Worm (Caenorhabditis elegans): ENCODE data around the gene srh-284.

The srh-284 gene

ce11 chrV:17746959-17747358 lies 20.4 kb upstream of the srh-284 start, which contains the start of gene twk-36:
TSS of gene twk-36 (minus strand) at chrV:17747059.
- no peak for TF ChIP-seq ztf-25 (GFP tag; IDR thresholded peaks at IDR 0.05)
- no peak for TF ChIP-seq ztf-28 (GFP tag; IDR thresholded peaks at IDR 0.05)
- no peak for TF ChIP-seq B0336.3 (GFP tag; IDR thresholded peaks at IDR 0.05)
- no peak for TF ChIP-seq Y95B8A.8 (GFP tag; IDR thresholded peaks at IDR 0.05)
- TF ChIP-seq nhr-179 (tag; optimal IDR thresholded peaks at IDR 0.05) = no peak
- TF ChIP-seq ztf-18 (tag; optimal IDR thresholded peaks at IDR 0.05) = no peak
- no peak for TF ChIP-seq him-1 (tag; optimal IDR thresholded peaks at IDR 0.05)
- TF ChIP-seq madf-10 (tag; optimal IDR thresholded peaks at IDR 0.05) = no peak
- no peak for TF ChIP-seq rcor-1 (GFP tag; IDR thresholded peaks at IDR 0.05)
- no peak for TF ChIP-seq tbx-9 (tag; optimal IDR thresholded peaks at IDR 0.05; ENCODE audit: borderline replicate concordance)
- no peak for TF ChIP-seq tbp1 (GFP tag; optimal IDR thresholded peaks at IDR 0.05)
- TF ChIP-seq pbrm-1 (GFP tag; IDR thresholded peaks at IDR 0.05) = no peak
- TF ChIP-seq dox-1 (GFP tag; IDR thresholded peaks at IDR 0.05) = no peak
- no peak for TF ChIP-seq nhr-27 (tag; optimal IDR thresholded peaks at IDR 0.05)
- no peak for TF ChIP-seq F22D6.2 (tag; optimal IDR thresholded peaks at IDR 0.05)
- no peak for TF ChIP-seq Y67H2A.10 (GFP tag; conservative IDR thresholded peaks at IDR 0.05)
- TF ChIP-seq F23B12.7 (tag; optimal IDR thresholded peaks at IDR 0.05; ENCODE audit: insufficient read depth) = no peak
- no peak for TF ChIP-seq cebp-2 (GFP tag; IDR thresholded peaks at IDR 0.05)

ce11 chrV:17749181-17749580 lies 18.2 kb upstream of the srh-284 start, which contains the start of gene R12G8.1:
TSS of gene R12G8.1 (minus strand) at chrV:17749243.
- TF ChIP-seq zfh-2 (GFP tag; conservative IDR thresholded peaks at IDR 0.05) = peak; percentile 76
- TF ChIP-seq die-1 (tag; optimal IDR thresholded peaks at IDR 0.05) = no peak
- TF ChIP-seq K11D2.4 (GFP tag; IDR thresholded peaks at IDR 0.05) = 0 out of 2 replicates have a peak, but pooled peaks have one; percentile 19
- no peak for TF ChIP-seq attf-5 (GFP tag; optimal IDR thresholded peaks at IDR 0.05)
- TF ChIP-seq B0261.1 (tag; optimal IDR thresholded peaks at IDR 0.05) = no peak
- TF ChIP-seq T26A5.8 (tag; optimal IDR thresholded peaks at IDR 0.05) = no peak
- no peak for TF ChIP-seq sea-2 (GFP tag; IDR thresholded peaks at IDR 0.05)
- TF ChIP-seq ztf-18 (tag; optimal IDR thresholded peaks at IDR 0.05) = no peak
- TF ChIP-seq Y53G8AR.9 (GFP tag; conservative IDR thresholded peaks at IDR 0.05) = no peak
- no peak for TF ChIP-seq dpff-1 (tag; optimal IDR thresholded peaks at IDR 0.05)
- no peak for TF ChIP-seq madf-10 (tag; optimal IDR thresholded peaks at IDR 0.05)
- TF ChIP-seq lin-40 (tag; optimal IDR thresholded peaks at IDR 0.05) = no peak

ce11 chrV:17752340-17752739 lies 15.0 kb upstream of the srh-284 start:
- TF ChIP-seq nfyb-1 (GFP tag; IDR thresholded peaks at IDR 0.05) = no peak
- TF ChIP-seq snpc-4 (GFP tag; optimal IDR thresholded peaks at IDR 0.05) = no peak
- TF ChIP-seq snpc-4 (tag; optimal IDR thresholded peaks at IDR 0.05) = peak in 1 of 4 experiments; percentile 14
- 0 out of 2 replicates have a peak, but pooled peaks have one; percentile 12 for TF ChIP-seq dox-1 (GFP tag; IDR thresholded peaks at IDR 0.05)
- TF ChIP-seq F37B4.10 (GFP tag; IDR thresholded peaks at IDR 0.05) = no peak
- TF ChIP-seq sptf-2 (GFP tag; optimal IDR thresholded peaks at IDR 0.05) = no peak
- no peak for TF ChIP-seq F57C9.4 (tag; optimal IDR thresholded peaks at IDR 0.05)
- no peak for TF ChIP-seq cebp-1 (GFP tag; IDR thresholded peaks at IDR 0.05)
- TF ChIP-seq cebp-1 (tag; optimal IDR thresholded peaks at IDR 0.05) = peak; percentile 37
- peak; percentile 90 for TF ChIP-seq nhr-80 (tag; optimal IDR thresholded peaks at IDR 0.05)
- TF ChIP-seq Y53G8AR.9 (GFP tag; conservative IDR thresholded peaks at IDR 0.05) = no peak
- no peak for TF ChIP-seq nfya-2 (GFP tag; IDR thresholded peaks at IDR 0.05)
- peak; percentile 0 for TF ChIP-seq tbp1 (GFP tag; optimal IDR thresholded peaks at IDR 0.05)
- no peak for TF ChIP-seq rec-8 (tag; optimal IDR thresholded peaks at IDR 0.05)
